Fruit fly (Drosophila melanogaster): ENCODE results near the gene frc.

Gene frc

DNA sequence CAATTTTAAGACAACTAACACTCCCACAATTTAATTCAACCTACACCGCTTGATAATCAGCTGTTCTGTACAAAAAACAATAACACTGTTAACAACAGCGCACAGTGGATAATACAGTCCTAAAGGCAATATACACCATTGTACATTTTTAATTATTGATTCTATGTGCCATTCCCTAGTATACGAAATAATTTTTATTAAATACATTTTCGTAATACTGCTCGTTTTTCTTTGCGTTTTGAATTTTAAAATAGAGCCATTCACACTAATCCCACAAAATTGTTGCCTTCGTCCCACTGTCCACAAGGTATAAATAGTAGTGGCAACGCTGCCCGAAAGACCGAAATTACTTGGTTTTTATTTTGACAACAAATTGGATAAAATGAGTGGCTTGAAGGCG, 565 bp upstream of the frc start, which contains the start of the genes Coq4 and CG32176 (continued):
- TF ChIP-seq CG11093 (GFP tag; IDR thresholded peaks at IDR 0.05) (peak; percentile 96), CG15601 (tag; optimal IDR thresholded peaks at IDR 0.05) (peak; percentile 94), NK7.1 (GFP tag; optimal IDR thresholded peaks at IDR 0.05) (peak; percentile 96), CG15269 (tag; optimal IDR thresholded peaks at IDR 0.05) (peak; percentile 98), HmgZ (tag; optimal IDR thresholded peaks at IDR 0.05) (peak; percentile 99), CG16813 (GFP tag; IDR thresholded peaks at IDR 0.05; ENCODE audit: partially characterized antibody) (peak; percentile 69), CG1529 (GFP tag; optimal IDR thresholded peaks at IDR 0.05) (peak; percentile 93), CG2199 (GFP tag; IDR thresholded peaks at IDR 0.05) (peak; percentile 93), CG14965 (GFP tag; optimal IDR thresholded peaks at IDR 0.05; ENCODE audit: borderline replicate concordance) (peak; percentile 71), Opbp (GFP tag; IDR thresholded peaks at IDR 0.05; ENCODE audit: partially characterized antibody) (peak; percentile 68; the same call in 1 of the 3 replicates), Dek (tag; optimal IDR thresholded peaks at IDR 0.05) (peak; percentile 97), HLH54F (GFP tag; optimal IDR thresholded peaks at IDR 0.05) (peak; percentile 99), CG32532 (GFP tag; IDR thresholded peaks at IDR 0.05) (peak; percentile 99), chm (GFP tag; IDR thresholded peaks at IDR 0.05) (peak; percentile 98), Sox100B (GFP tag; optimal IDR thresholded peaks at IDR 0.05) (peak; percentile 93), CG10209 (GFP tag; optimal IDR thresholded peaks at IDR 0.05) (peak; percentile 97), jigr1 (GFP tag; IDR thresholded peaks at IDR 0.05) (peak; percentile 93), lmd (GFP tag; IDR thresholded peaks at IDR 0.05) (peak; percentile 98), fd3F (GFP tag; optimal IDR thresholded peaks at IDR 0.05) (peak; percentile 97), CG10431 (GFP tag; optimal IDR thresholded peaks at IDR 0.05) (peak; percentile 92), CG12769 (tag; optimal IDR thresholded peaks at IDR 0.05) (peak; percentile 99), lbe (GFP tag; optimal IDR thresholded peaks at IDR 0.05) (peak; percentile 96), ara (GFP tag; IDR thresholded peaks at IDR 0.05) (peak; percentile 96), Fer3 (tag; optimal IDR thresholded peaks at IDR 0.05) (peak; percentile 99), CG6791 (GFP tag; IDR thresholded peaks at IDR 0.05; ENCODE audit: partially characterized antibody) (peak; percentile 76; the same call in 2 of the 3 replicates), scrt (GFP tag; optimal IDR thresholded peaks at IDR 0.05) (peak; percentile 89), tap (tag; optimal IDR thresholded peaks at IDR 0.05) (peak; percentile 97), sna (GFP tag; IDR thresholded peaks at IDR 0.05; ENCODE audit: partially characterized antibody) (peak; percentile 70), CG33213 (GFP tag; optimal IDR thresholded peaks at IDR 0.05) (peak; percentile 97), fru (optimal IDR thresholded peaks at IDR 0.05) (no peak), Dref (GFP tag; IDR thresholded peaks at IDR 0.05) (peak; percentile 47), wdn (GFP tag; IDR thresholded peaks at IDR 0.05) (peak; percentile 98), Ssrp (tag; optimal IDR thresholded peaks at IDR 0.05) (peak; percentile 98), kah (GFP tag; optimal IDR thresholded peaks at IDR 0.05) (peak; percentile 90), ken (GFP tag; IDR thresholded peaks at IDR 0.05) (peak; percentile 98), Lpt (GFP tag; optimal IDR thresholded peaks at IDR 0.05) (no peak), gem (tag; optimal IDR thresholded peaks at IDR 0.05) (peak; percentile 99), CG4854 (GFP tag; optimal IDR thresholded peaks at IDR 0.05) (peak; percentile 98), bigmax (GFP tag; optimal IDR thresholded peaks at IDR 0.05) (peak; percentile 62), MESR4 (GFP tag; optimal IDR thresholded peaks at IDR 0.05) (peak; percentile 71), CG1233 (GFP tag; optimal IDR thresholded peaks at IDR 0.05) (peak; percentile 97), nau (GFP tag; optimal IDR thresholded peaks at IDR 0.05) (peak; percentile 93), Ada2b (GFP tag; IDR thresholded peaks at IDR 0.05) (peak; percentile 98), CG9817 (tag; optimal IDR thresholded peaks at IDR 0.05) (peak; percentile 99), MBD-R2 (GFP tag; IDR thresholded peaks at IDR 0.05) (peak; percentile 99), slp2 (GFP tag; optimal IDR thresholded peaks at IDR 0.05) (peak; percentile 98), tna (GFP tag; IDR thresholded peaks at IDR 0.05; ENCODE audit: partially characterized antibody) (0 out of 2 replicates have a peak, but pooled peaks have one; percentile 45), sd (tag; optimal IDR thresholded peaks at IDR 0.05) (peak; percentile 88), CG12071 (GFP tag; optimal IDR thresholded peaks at IDR 0.05) (peak; percentile 97), ato (GFP tag; IDR thresholded peaks at IDR 0.05; ENCODE audit: partially characterized antibody) (peak; percentile 48)
